Fruit fly (Drosophila melanogaster) whole organism: Measurements from ENCODE around the gene CG14569.

ENCODE experiments used
- CG8478 ChIP-seq: fragments of >200 bp; optimal IDR thresholded peaks from 2 replicates; lab custom pipeline; 2018; ENCODE audit warnings: inconsistent platforms
- EcR ChIP-seq, 2 experiments: fragments of >200 bp; optimal IDR thresholded peaks; 2 replicates each; lab custom pipeline; 2017; ENCODE audit warnings: missing biosample characterization in 2 of 2, missing genetic modification characterization in 2 of 2, missing genetic modification reagents in 2 of 2
- pan ChIP-seq: fragments of >200 bp; optimal IDR thresholded peaks from 2 replicates; lab custom pipeline; 2017
- psq ChIP-seq: fragments of >200 bp; optimal IDR thresholded peaks from 2 replicates; lab custom pipeline; 2017
- usp ChIP-seq: fragments of >200 bp; optimal IDR thresholded peaks from 2 replicates; lab custom pipeline; 2017; ENCODE audit warnings: missing biosample characterization, missing genetic modification characterization, mixed read lengths

- TF ChIP-seq pan (lab: Kevin White, UChicago) (no peak), CG8478 (no peak), usp (GFP tag; lab: Kevin White, UChicago) (no peak), psq (lab: Kevin White, UChicago) (no peak), EcR (GFP tag; optimal IDR thresholded peaks at IDR 0.05; lab: Kevin White, UChicago) (no peak)
Measured at dm6 chr3L:21738175-21739016, 7.0 kb upstream of the CG14569 start, which contains the start of gene CG14567.
